Fruit fly (Drosophila melanogaster): ENCODE measurements around the gene tmod.

The tmod gene

dm6 chr3R:30550044-30550443 is 17.6 kb downstream of the tmod start:
- TF ChIP-seq EcR (GFP tag; optimal IDR thresholded peaks at IDR 0.05) (no peak), psq (optimal IDR thresholded peaks at IDR 0.05) (no peak), Dll (optimal IDR thresholded peaks at IDR 0.05) (no peak), usp (GFP tag; optimal IDR thresholded peaks at IDR 0.05) (no peak), CG8478 (optimal IDR thresholded peaks at IDR 0.05) (no peak)

- TF ChIP-seq pan (optimal IDR thresholded peaks at IDR 0.05) (no peak), CG8478 (optimal IDR thresholded peaks at IDR 0.05) (no peak), EcR (GFP tag; optimal IDR thresholded peaks at IDR 0.05) (no peak), usp (GFP tag; optimal IDR thresholded peaks at IDR 0.05) (no peak), psq (optimal IDR thresholded peaks at IDR 0.05) (no peak), Dll (optimal IDR thresholded peaks at IDR 0.05) (no peak)
These were observed 20.1 kb downstream of the tmod start for dm6 chr3R:30552548-30552947.

dm6 chr3R:30560070-30560469 is 27.7 kb downstream of the tmod start, which contains the start of gene CG34155:
TSS of gene CG34155 (minus strand) at chr3R:30560199.
- no peak for TF ChIP-seq CG8478 (optimal IDR thresholded peaks at IDR 0.05)
- no peak for TF ChIP-seq Dll (optimal IDR thresholded peaks at IDR 0.05)
- TF ChIP-seq psq (optimal IDR thresholded peaks at IDR 0.05): no peak
- no peak for TF ChIP-seq usp (GFP tag; optimal IDR thresholded peaks at IDR 0.05)
- TF ChIP-seq pan (optimal IDR thresholded peaks at IDR 0.05): no peak
- TF ChIP-seq EcR (GFP tag; optimal IDR thresholded peaks at IDR 0.05): no peak

dm6 chr3R:30561207-30561606 is 28.8 kb downstream of the tmod start:
- TF ChIP-seq usp (GFP tag; optimal IDR thresholded peaks at IDR 0.05) (no peak), Dll (optimal IDR thresholded peaks at IDR 0.05) (no peak), psq (optimal IDR thresholded peaks at IDR 0.05) (no peak), EcR (GFP tag; optimal IDR thresholded peaks at IDR 0.05) (no peak), CG8478 (optimal IDR thresholded peaks at IDR 0.05) (no peak), pan (optimal IDR thresholded peaks at IDR 0.05) (no peak)

dm6 chr3R:30562733-30563259 is 30.4 kb downstream of the tmod start:
- TF ChIP-seq Dll (optimal IDR thresholded peaks at IDR 0.05): no peak
- no peak for TF ChIP-seq pan (optimal IDR thresholded peaks at IDR 0.05)
- no peak for TF ChIP-seq psq (optimal IDR thresholded peaks at IDR 0.05)
- TF ChIP-seq CG8478 (optimal IDR thresholded peaks at IDR 0.05): no peak
- no peak for TF ChIP-seq usp (GFP tag; optimal IDR thresholded peaks at IDR 0.05)
- TF ChIP-seq EcR (GFP tag; optimal IDR thresholded peaks at IDR 0.05): no peak

dm6 chr3R:30563260-30564080 is 31.1 kb downstream of the tmod start:
- no peak for TF ChIP-seq pan (optimal IDR thresholded peaks at IDR 0.05)

dm6 chr3R:30564479-30564878 is 32.1 kb downstream of the tmod start:
- TF ChIP-seq EcR (GFP tag; optimal IDR thresholded peaks at IDR 0.05): no peak
- TF ChIP-seq CG8478 (optimal IDR thresholded peaks at IDR 0.05): no peak
- no peak for TF ChIP-seq pan (optimal IDR thresholded peaks at IDR 0.05)
- TF ChIP-seq Dll (optimal IDR thresholded peaks at IDR 0.05): no peak
- no peak for TF ChIP-seq usp (GFP tag; optimal IDR thresholded peaks at IDR 0.05)
- TF ChIP-seq psq (optimal IDR thresholded peaks at IDR 0.05): no peak

- TF ChIP-seq CG8478 (optimal IDR thresholded peaks at IDR 0.05): no peak
- no peak for TF ChIP-seq usp (GFP tag; optimal IDR thresholded peaks at IDR 0.05)
- no peak for TF ChIP-seq pan (optimal IDR thresholded peaks at IDR 0.05)
- peak in 1 of 2 experiments; percentile 42 for TF ChIP-seq EcR (GFP tag; optimal IDR thresholded peaks at IDR 0.05)
- TF ChIP-seq Dll (optimal IDR thresholded peaks at IDR 0.05): no peak
- TF ChIP-seq psq (optimal IDR thresholded peaks at IDR 0.05): no peak
These were observed 33.9 kb downstream of the tmod start for dm6 chr3R:30566181-30566902.

- peak; percentile 43 for TF ChIP-seq pan (optimal IDR thresholded peaks at IDR 0.05)
- no peak for TF ChIP-seq Dll (optimal IDR thresholded peaks at IDR 0.05)
- no peak for TF ChIP-seq psq (optimal IDR thresholded peaks at IDR 0.05)
These were observed 34.8 kb downstream of the tmod start for dm6 chr3R:30567215-30567614.

dm6 chr3R:30570554-30571141 is 38.2 kb downstream of the tmod start:
- TF ChIP-seq pan (optimal IDR thresholded peaks at IDR 0.05): no peak
- no peak for TF ChIP-seq usp (GFP tag; optimal IDR thresholded peaks at IDR 0.05)
- no peak for TF ChIP-seq CG8478 (optimal IDR thresholded peaks at IDR 0.05)
- no peak for TF ChIP-seq Dll (optimal IDR thresholded peaks at IDR 0.05)
- no peak for TF ChIP-seq EcR (GFP tag; optimal IDR thresholded peaks at IDR 0.05)
- TF ChIP-seq psq (optimal IDR thresholded peaks at IDR 0.05): no peak

- TF ChIP-seq pan (optimal IDR thresholded peaks at IDR 0.05) (no peak), CG8478 (optimal IDR thresholded peaks at IDR 0.05) (no peak), psq (optimal IDR thresholded peaks at IDR 0.05) (no peak), Dll (optimal IDR thresholded peaks at IDR 0.05) (no peak), usp (GFP tag; optimal IDR thresholded peaks at IDR 0.05) (no peak), EcR (GFP tag; optimal IDR thresholded peaks at IDR 0.05) (no peak)
These were observed 46.7 kb downstream of the tmod start, which contains the start of gene CG9702 for dm6 chr3R:30579129-30579528. TSS of gene CG9702 (plus strand) at chr3R:30579429.

- TF ChIP-seq usp (GFP tag; optimal IDR thresholded peaks at IDR 0.05): no peak
- no peak for TF ChIP-seq pan (optimal IDR thresholded peaks at IDR 0.05)
- TF ChIP-seq CG8478 (optimal IDR thresholded peaks at IDR 0.05): no peak
- TF ChIP-seq psq (optimal IDR thresholded peaks at IDR 0.05): no peak
- no peak for TF ChIP-seq Dll (optimal IDR thresholded peaks at IDR 0.05)
These were observed 51.1 kb downstream of the tmod start, which contains the start of gene Rpt6R for dm6 chr3R:30583542-30583941. TSS of gene Rpt6R (minus strand) at chr3R:30583697.
